Fruit fly (Drosophila melanogaster) whole organism: ENCODE results near the gene SmydA-4.

Source experiments
- CG8478 ChIP-seq: fragments of >200 bp; optimal IDR thresholded peaks from 2 replicates; lab custom pipeline; 2018; ENCODE audit warnings: inconsistent platforms
- Dll ChIP-seq: fragments of >200 bp; optimal IDR thresholded peaks from 2 replicates; lab custom pipeline; 2017
- EcR ChIP-seq, 2 experiments: fragments of >200 bp; optimal IDR thresholded peaks; 2 replicates each; lab custom pipeline; 2017; ENCODE audit warnings: missing biosample characterization in 2 of 2, missing genetic modification characterization in 2 of 2, missing genetic modification reagents in 2 of 2
- pan ChIP-seq: fragments of >200 bp; optimal IDR thresholded peaks from 2 replicates; lab custom pipeline; 2017
- psq ChIP-seq: fragments of >200 bp; optimal IDR thresholded peaks from 2 replicates; lab custom pipeline; 2017
- usp ChIP-seq: fragments of >200 bp; optimal IDR thresholded peaks from 2 replicates; lab custom pipeline; 2017; ENCODE audit warnings: missing biosample characterization, missing genetic modification characterization, mixed read lengths

Gene SmydA-4

dm6 chrX:11044456-11044855, at the start of gene SmydA-4:
SmydA-4 (plus strand) TSS chrX:11044756.
- TF ChIP-seq pan (no peak), psq (lab: Kevin White, UChicago) (no peak), CG8478 (no peak), Dll (lab: Kevin White, UChicago) (no peak), usp (GFP tag; lab: Kevin White, UChicago) (no peak), EcR (GFP tag; optimal IDR thresholded peaks at IDR 0.05; lab: Kevin White, UChicago) (no peak)

dm6 chrX:11039788-11040187, 4.8 kb upstream of the SmydA-4 start, which contains the start of gene vex:
vex (minus strand) TSS chrX:11039901.
- no peak for TF ChIP-seq EcR (GFP tag; optimal IDR thresholded peaks at IDR 0.05; lab: Kevin White, UChicago)
- no peak for TF ChIP-seq CG8478
- TF ChIP-seq pan = no peak
- TF ChIP-seq psq (lab: Kevin White, UChicago) = no peak
- TF ChIP-seq Dll (lab: Kevin White, UChicago) = no peak
- TF ChIP-seq usp (GFP tag; lab: Kevin White, UChicago) = no peak

- no peak for TF ChIP-seq CG8478
- TF ChIP-seq EcR (GFP tag; optimal IDR thresholded peaks at IDR 0.05; lab: Kevin White, UChicago) = no peak
- no peak for TF ChIP-seq pan
- TF ChIP-seq usp (GFP tag; lab: Kevin White, UChicago) = no peak
- no peak for TF ChIP-seq psq (lab: Kevin White, UChicago)
These were observed 8.9 kb downstream of the SmydA-4 start, which contains the start of gene CG1552 for dm6 chrX:11053456-11053855. CG1552 (minus strand) TSS chrX:11053556.

- no peak for TF ChIP-seq EcR (GFP tag; optimal IDR thresholded peaks at IDR 0.05; lab: Kevin White, UChicago)
- TF ChIP-seq Dll (lab: Kevin White, UChicago) = no peak
- TF ChIP-seq pan = no peak
- TF ChIP-seq psq (lab: Kevin White, UChicago) = no peak
- TF ChIP-seq usp (GFP tag; lab: Kevin White, UChicago) = no peak
- TF ChIP-seq CG8478 = no peak
These were observed 15.0 kb downstream of the SmydA-4 start, which contains the start of gene CG1545 for dm6 chrX:11059519-11059918. CG1545 (minus strand) TSS chrX:11059619.

- TF ChIP-seq pan = no peak
- TF ChIP-seq CG8478 = no peak
- no peak for TF ChIP-seq EcR (GFP tag; optimal IDR thresholded peaks at IDR 0.05; lab: Kevin White, UChicago)
These were observed 18.5 kb downstream of the SmydA-4 start, which contains the start of gene CG1537 for dm6 chrX:11063070-11063469. CG1537 (minus strand) TSS chrX:11063170.

- TF ChIP-seq Dll (lab: Kevin White, UChicago) = no peak
- no peak for TF ChIP-seq psq (lab: Kevin White, UChicago)
- no peak for TF ChIP-seq CG8478
- no peak for TF ChIP-seq EcR (GFP tag; optimal IDR thresholded peaks at IDR 0.05; lab: Kevin White, UChicago)
- no peak for TF ChIP-seq pan
- no peak for TF ChIP-seq usp (GFP tag; lab: Kevin White, UChicago)
These were observed 21.7 kb downstream of the SmydA-4 start, which contains the start of gene CG15203 for dm6 chrX:11066252-11066651. CG15203 (plus strand) TSS chrX:11066552.

dm6 chrX:11081242-11081641, 36.7 kb downstream of the SmydA-4 start:
- no peak for TF ChIP-seq usp (GFP tag; lab: Kevin White, UChicago)
- no peak for TF ChIP-seq psq (lab: Kevin White, UChicago)
- no peak for TF ChIP-seq CG8478
- TF ChIP-seq Dll (lab: Kevin White, UChicago) = no peak
- no peak for TF ChIP-seq pan
- TF ChIP-seq EcR (GFP tag; optimal IDR thresholded peaks at IDR 0.05; lab: Kevin White, UChicago) = no peak

dm6 chrX:11081834-11082233, 37.3 kb downstream of the SmydA-4 start:
- TF ChIP-seq pan = no peak
- TF ChIP-seq Dll (lab: Kevin White, UChicago) = no peak
- TF ChIP-seq usp (GFP tag; lab: Kevin White, UChicago) = no peak
- no peak for TF ChIP-seq EcR (GFP tag; optimal IDR thresholded peaks at IDR 0.05; lab: Kevin White, UChicago)
- TF ChIP-seq CG8478 = no peak
- TF ChIP-seq psq (lab: Kevin White, UChicago) = no peak

dm6 chrX:11083007-11083406, 38.5 kb downstream of the SmydA-4 start:
- no peak for TF ChIP-seq usp (GFP tag; lab: Kevin White, UChicago)
- no peak for TF ChIP-seq Dll (lab: Kevin White, UChicago)
- no peak for TF ChIP-seq CG8478
- TF ChIP-seq psq (lab: Kevin White, UChicago) = no peak
- TF ChIP-seq EcR (GFP tag; optimal IDR thresholded peaks at IDR 0.05; lab: Kevin White, UChicago) = no peak
- TF ChIP-seq pan = no peak

dm6 chrX:11086250-11086649, 41.7 kb downstream of the SmydA-4 start, which contains the start of gene sev:
sev (minus strand) TSS chrX:11086299.
- TF ChIP-seq pan (no peak), CG8478 (no peak), usp (GFP tag; lab: Kevin White, UChicago) (no peak)

dm6 chrX:11087384-11087783, 42.8 kb downstream of the SmydA-4 start:
- no peak for TF ChIP-seq Dll (lab: Kevin White, UChicago)

dm6 chrX:11088778-11089340, 44.3 kb downstream of the SmydA-4 start, which contains the start of gene Vago:
Vago (plus strand) TSS chrX:11089290.
- TF ChIP-seq psq (lab: Kevin White, UChicago) (no peak), EcR (GFP tag; optimal IDR thresholded peaks at IDR 0.05; lab: Kevin White, UChicago) (no peak), CG8478 (no peak), pan (no peak), Dll (lab: Kevin White, UChicago) (no peak), usp (GFP tag; lab: Kevin White, UChicago) (no peak)

- TF ChIP-seq EcR (GFP tag; optimal IDR thresholded peaks at IDR 0.05; lab: Kevin White, UChicago) (no peak), usp (GFP tag; lab: Kevin White, UChicago) (no peak), CG8478 (no peak), pan (no peak), psq (lab: Kevin White, UChicago) (no peak), Dll (lab: Kevin White, UChicago) (no peak)
These were observed 45.6 kb downstream of the SmydA-4 start, which contains the start of gene CG2076 for dm6 chrX:11090161-11090560. CG2076 (plus strand) TSS chrX:11090210.
